Fruit fly (Drosophila melanogaster): ENCODE data around the gene Ca-beta.

dm6 chr2L:11167997-11168396 lies 35.3 kb downstream of the Ca-beta start:
- TF ChIP-seq Hr96 (GFP tag; optimal IDR thresholded peaks at IDR 0.05) (no peak), bab1 (GFP tag; optimal IDR thresholded peaks at IDR 0.05) (no peak), kay (GFP tag; ENCODE audit: borderline replicate concordance) (peak; percentile 11), cnc (optimal IDR thresholded peaks at IDR 0.05) (no peak), pad (GFP tag; optimal IDR thresholded peaks at IDR 0.05) (no peak), Mnt (GFP tag; optimal IDR thresholded peaks at IDR 0.05) (no peak), Crg-1 (GFP tag; optimal IDR thresholded peaks at IDR 0.05) (no peak), CG33017 (tag; optimal IDR thresholded peaks at IDR 0.05) (no peak), CG5204 (GFP tag; optimal IDR thresholded peaks at IDR 0.05) (no peak), CG14711 (tag; optimal IDR thresholded peaks at IDR 0.05) (no peak), toe (GFP tag; optimal IDR thresholded peaks at IDR 0.05) (no peak), tj (GFP tag; optimal IDR thresholded peaks at IDR 0.05) (no peak), cic (GFP tag; optimal IDR thresholded peaks at IDR 0.05) (no peak), Clk (GFP tag; optimal IDR thresholded peaks at IDR 0.05) (no peak)

Data from whole organism, adult.